Worm (Caenorhabditis elegans): ENCODE data around the gene gana-1.

gana-1 gene

DNA sequence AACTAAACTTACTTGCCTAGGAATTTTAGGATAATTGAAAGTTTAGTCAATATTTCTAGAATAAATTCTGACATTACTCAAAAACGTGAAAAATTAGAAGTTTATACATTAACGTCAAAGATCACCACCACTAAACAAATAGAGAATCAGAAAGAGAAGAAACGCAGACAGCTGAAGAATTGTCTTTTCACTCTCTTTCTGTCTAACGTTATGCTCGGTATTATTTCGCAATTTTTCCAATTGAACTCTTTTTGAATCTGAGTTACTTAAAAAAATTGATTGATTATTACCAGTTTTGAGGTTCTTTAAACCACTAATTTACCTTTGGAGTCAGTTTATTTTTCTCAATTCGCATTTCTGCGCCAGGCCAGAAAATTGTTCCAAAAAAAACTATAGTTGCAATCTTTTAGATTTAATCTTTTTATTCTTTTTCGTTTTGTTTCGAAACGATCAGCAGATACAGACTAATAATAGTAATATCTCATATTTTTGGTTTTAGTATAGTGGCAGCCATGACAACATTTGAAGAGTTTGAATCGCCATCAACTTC lies 13.8 kb downstream of the gana-1 start, which contains the start of gene nhr-154 (continued):
- TF ChIP-seq fkh-4 (tag; optimal IDR thresholded peaks at IDR 0.05; ENCODE audit: borderline replicate concordance), result no peak
- no peak for TF ChIP-seq egl-13 (tag; optimal IDR thresholded peaks at IDR 0.05)
- TF ChIP-seq ztf-4 (tag; optimal IDR thresholded peaks at IDR 0.05), result no peak
- no peak for TF ChIP-seq hlh-17 (GFP tag; optimal IDR thresholded peaks at IDR 0.05; ENCODE audit: borderline replicate concordance)
- TF ChIP-seq C04F5.9 (tag; optimal IDR thresholded peaks at IDR 0.05), result no peak
- peak in 1 of 2 experiments; percentile 42 for TF ChIP-seq lsy-2 (tag; optimal IDR thresholded peaks at IDR 0.05)
- no peak for TF ChIP-seq hpl-2 (GFP tag; optimal IDR thresholded peaks at IDR 0.05)
- no peak for TF ChIP-seq egl-27 (tag; optimal IDR thresholded peaks at IDR 0.05)
- no peak for TF ChIP-seq grh-1 (GFP tag; IDR thresholded peaks at IDR 0.05)
- TF ChIP-seq nhr-28 (tag; optimal IDR thresholded peaks at IDR 0.05), result no peak
- TF ChIP-seq tlp-1 (tag; optimal IDR thresholded peaks at IDR 0.05), result no peak
- no peak for TF ChIP-seq nhr-84 (tag; optimal IDR thresholded peaks at IDR 0.05)
- no peak for TF ChIP-seq dsc-1 (tag; optimal IDR thresholded peaks at IDR 0.05)
- no peak for TF ChIP-seq sptf-1 (tag; optimal IDR thresholded peaks at IDR 0.05)
- TF ChIP-seq aha-1 (tag; optimal IDR thresholded peaks at IDR 0.05), result no peak
- no peak for TF ChIP-seq pqm-1 (tag; optimal IDR thresholded peaks at IDR 0.05)
- TF ChIP-seq snu-23 (GFP tag; optimal IDR thresholded peaks at IDR 0.05), result peak; percentile 30
- peak; percentile 63 for TF ChIP-seq lin-14 (GFP tag; optimal IDR thresholded peaks at IDR 0.05)
- TF ChIP-seq fkh-8 (tag; optimal IDR thresholded peaks at IDR 0.05), result no peak
- TF ChIP-seq swsn-7 (tag; optimal IDR thresholded peaks at IDR 0.05), result no peak
- peak; percentile 43 for TF ChIP-seq snpc-4 (tag; optimal IDR thresholded peaks at IDR 0.05)
- no peak for TF ChIP-seq alr-1 (tag; optimal IDR thresholded peaks at IDR 0.05; ENCODE audit: borderline replicate concordance)
- no peak for TF ChIP-seq hlh-4 (tag; optimal IDR thresholded peaks at IDR 0.05)
- no peak for TF ChIP-seq xbp-1 (tag; optimal IDR thresholded peaks at IDR 0.05)
- no peak for TF ChIP-seq lir-3 (tag; optimal IDR thresholded peaks at IDR 0.05; ENCODE audit: poor library complexity)
- no peak for TF ChIP-seq ceh-63 (GFP tag; optimal IDR thresholded peaks at IDR 0.05)
- no peak for TF ChIP-seq nhr-90 (tag; optimal IDR thresholded peaks at IDR 0.05; ENCODE audit: poor library complexity)
- no peak for TF ChIP-seq zag-1 (tag; optimal IDR thresholded peaks at IDR 0.05)

- TF ChIP-seq C16A3.4 (tag; optimal IDR thresholded peaks at IDR 0.05) (no peak), snu-23 (GFP tag; optimal IDR thresholded peaks at IDR 0.05) (peak; percentile 10), lin-35 (GFP tag; optimal IDR thresholded peaks at IDR 0.05) (peak in 1 of 2 experiments; percentile 11)
Measured at ce11 chrV:12103920-12104319, 16.9 kb downstream of the gana-1 start, which contains the start of gene nhr-153. Gene nhr-153 (plus strand): TSS chrV:12104220.

DNA sequence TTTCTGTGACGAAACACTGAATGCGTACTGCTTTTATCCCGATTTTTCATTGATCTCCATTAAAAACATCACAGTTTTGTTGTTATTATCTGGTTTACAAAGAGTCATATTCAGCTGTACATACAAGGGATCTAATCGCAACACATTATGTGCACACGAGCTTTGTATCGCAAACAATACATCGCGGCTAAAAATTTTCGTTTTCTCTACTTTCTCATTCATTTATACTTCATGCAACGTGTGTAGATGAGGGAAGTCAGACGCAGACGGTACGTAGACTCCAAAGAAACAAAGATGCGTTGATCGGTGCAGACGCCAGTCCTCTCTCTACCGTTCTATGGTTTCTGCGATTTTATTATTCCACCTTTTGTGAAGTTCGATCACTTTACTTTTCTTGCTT lies 19.8 kb downstream of the gana-1 start, which contains the start of gene nhr-136:
TSS of gene nhr-136 (plus strand) at position 301 of the 400 bp plus-strand sequence.
- TF ChIP-seq dpl-1 (GFP tag; optimal IDR thresholded peaks at IDR 0.05) (no peak), nhr-12 (tag; optimal IDR thresholded peaks at IDR 0.05) (no peak), zip-4 (GFP tag; optimal IDR thresholded peaks at IDR 0.05) (no peak), efl-1 (optimal IDR thresholded peaks at IDR 0.05) (no peak), efl-1 (GFP tag; optimal IDR thresholded peaks at IDR 0.05 in 1 of 2) (peak in 1 of 2 experiments; percentile 53), lin-14 (GFP tag; optimal IDR thresholded peaks at IDR 0.05) (peak; percentile 34), lsy-2 (tag; optimal IDR thresholded peaks at IDR 0.05) (peak in 1 of 2 experiments; percentile 5), snu-23 (GFP tag; optimal IDR thresholded peaks at IDR 0.05) (peak; percentile 7), blmp-1 (tag; optimal IDR thresholded peaks at IDR 0.05) (peak; percentile 75), fkh-4 (tag; optimal IDR thresholded peaks at IDR 0.05; ENCODE audit: borderline replicate concordance) (no peak), sox-4 (tag; optimal IDR thresholded peaks at IDR 0.05) (no peak), mep-1 (tag; optimal IDR thresholded peaks at IDR 0.05) (no peak), lin-35 (GFP tag; optimal IDR thresholded peaks at IDR 0.05) (peak in 1 of 2 experiments; percentile 47), nhr-28 (tag; optimal IDR thresholded peaks at IDR 0.05) (no peak), alr-1 (tag; optimal IDR thresholded peaks at IDR 0.05; ENCODE audit: borderline replicate concordance) (no peak), ceh-82 (tag; optimal IDR thresholded peaks at IDR 0.05) (peak in 1 of 3 experiments; percentile 18), nhr-20 (tag; optimal IDR thresholded peaks at IDR 0.05) (peak; percentile 21)
